Worm (Caenorhabditis elegans) whole organism, young adult: ENCODE results near the gene F22B5.5.

Experiments
- B0019.2 ChIP-seq: fragments of 200-800 bp; sonication (Bioruptor generic); conservative IDR thresholded peaks from 2 replicates; pipeline ENCODE4 v1.3.6; 2022; ENCODE audit warnings: missing genetic modification reagents, missing genetic modification characterization, missing compliant biosample characterization
- akir-1 ChIP-seq: fragments of 200-800 bp; sonication (Bioruptor generic); optimal IDR thresholded peaks from 2 replicates; lab custom pipeline; 2018; ENCODE audit warnings: mild to moderate bottlenecking, missing genetic modification characterization, moderate library complexity, missing compliant biosample characterization
- bed-1 ChIP-seq: fragments of 200-800 bp; sonication (Bioruptor generic); IDR thresholded peaks from 2 replicates; pipeline ENCODE4 v1.3.6; 2022; ENCODE audit warnings: missing genetic modification reagents, missing genetic modification characterization, missing compliant biosample characterization
- chd-7 ChIP-seq: sonication (generic microtip); optimal IDR thresholded peaks from 2 replicates; lab custom pipeline; 2016; ENCODE audit warnings: mild to moderate bottlenecking, missing genetic modification characterization, moderate library complexity, missing compliant biosample characterization
- dpl-1 ChIP-seq: fragments of 150-350 bp; optimal IDR thresholded peaks from 2 replicates; lab custom pipeline; 2014; ENCODE audit warnings: missing biosample characterization, missing genetic modification reagents, missing genetic modification characterization
- efl-1 ChIP-seq: fragments of 150-350 bp; optimal IDR thresholded peaks from 2 replicates; lab custom pipeline; 2014; ENCODE audit warnings: missing biosample characterization, missing genetic modification reagents, missing genetic modification characterization
- egl-18 ChIP-seq: fragments of 200-800 bp; sonication (Bioruptor generic); IDR thresholded peaks from 2 replicates; pipeline ENCODE4 v1.3.6; 2022; ENCODE audit warnings: missing genetic modification reagents, missing genetic modification characterization, missing compliant biosample characterization
- hlh-12 ChIP-seq: sonication (generic microtip); optimal IDR thresholded peaks from 2 replicates; lab custom pipeline; 2016; ENCODE audit warnings: missing genetic modification characterization, missing compliant biosample characterization
- hsf-1 ChIP-seq: fragments of 200-800 bp; sonication (Bioruptor generic); IDR thresholded peaks from 2 replicates; pipeline ENCODE4 v1.3.6; 2022; ENCODE audit warnings: missing genetic modification reagents, missing genetic modification characterization, missing compliant biosample characterization
- let-526 ChIP-seq: fragments of 200-800 bp; sonication (Bioruptor generic); IDR thresholded peaks from 2 replicates; pipeline ENCODE4 v1.3.6; 2022; ENCODE audit warnings: missing genetic modification reagents, missing genetic modification characterization, missing compliant biosample characterization
- tbx-9 ChIP-seq: sonication (generic microtip); optimal IDR thresholded peaks from 2 replicates; lab custom pipeline; 2016; ENCODE audit warnings: borderline replicate concordance, missing genetic modification characterization, inconsistent platforms, missing compliant biosample characterization
- unc-130 ChIP-seq: sonication (generic microtip); optimal IDR thresholded peaks from 2 replicates; lab custom pipeline; 2016; ENCODE audit warnings: missing genetic modification reagents, missing genetic modification characterization, missing compliant biosample characterization
- ztf-22 ChIP-seq: fragments of 200-800 bp; sonication (Bioruptor generic); optimal IDR thresholded peaks from 2 replicates; lab custom pipeline; 2018; ENCODE audit warnings: mild to moderate bottlenecking, missing genetic modification characterization, moderate library complexity, missing compliant biosample characterization

DNA sequence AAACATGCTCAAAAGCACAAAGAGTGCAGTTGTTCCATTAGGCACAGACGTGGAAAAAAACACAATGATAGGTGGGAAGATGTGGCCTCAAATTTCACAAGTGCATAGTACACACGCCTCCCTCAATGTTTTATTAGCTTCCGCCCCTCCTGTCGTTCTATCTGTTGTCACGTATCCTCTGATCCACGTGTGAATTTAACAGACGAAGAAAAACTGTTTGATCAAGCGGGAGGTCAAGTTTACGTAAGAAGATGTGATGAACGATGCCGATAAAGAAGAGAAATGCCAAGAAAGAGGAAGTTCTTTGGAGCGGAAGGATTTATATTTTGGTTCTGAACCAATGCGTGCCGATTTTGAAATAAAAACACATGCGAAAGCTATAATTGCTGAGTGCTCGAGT, 3.7 kb downstream of the F22B5.5 start:
- no peak for TF ChIP-seq chd-7 (tag; lab: Kevin White, UChicago)
- TF ChIP-seq efl-1 = no peak
- no peak for TF ChIP-seq akir-1
- no peak for TF ChIP-seq tbx-9 (tag; lab: Kevin White, UChicago)
- TF ChIP-seq unc-130 (GFP tag; lab: Kevin White, UChicago) = no peak
- TF ChIP-seq hsf-1 (GFP tag; lab: Robert Waterston, UW) = no peak
- no peak for TF ChIP-seq B0019.2 (GFP tag; lab: Robert Waterston, UW)
- TF ChIP-seq let-526 (GFP tag; lab: Robert Waterston, UW) = no peak
- TF ChIP-seq ztf-22 (GFP tag; lab: Kevin White, UChicago) = no peak
- no peak for TF ChIP-seq egl-18 (GFP tag; lab: Robert Waterston, UW)
- TF ChIP-seq bed-1 = no peak
- TF ChIP-seq dpl-1 = no peak
- no peak for TF ChIP-seq hlh-12 (tag; lab: Kevin White, UChicago)
